Fruit fly (Drosophila melanogaster): Measurements from ENCODE around the gene CG17075.

The CG17075 gene

dm6 chr2L:220509-220908, 46.8 kb downstream of the CG17075 start (continued):
- no peak for TF ChIP-seq CG15514 (GFP tag; optimal IDR thresholded peaks at IDR 0.05)
- TF ChIP-seq CG17186 (GFP tag; optimal IDR thresholded peaks at IDR 0.05), result no peak
- TF ChIP-seq CG6813 (GFP tag; optimal IDR thresholded peaks at IDR 0.05), result peak; percentile 67
- no peak for TF ChIP-seq CG18476 (GFP tag; optimal IDR thresholded peaks at IDR 0.05)
- no peak for TF ChIP-seq Dfd (GFP tag; optimal IDR thresholded peaks at IDR 0.05)
- TF ChIP-seq NC2α (GFP tag; optimal IDR thresholded peaks at IDR 0.05), result no peak
- TF ChIP-seq CG8478 (optimal IDR thresholded peaks at IDR 0.05), result no peak
- no peak for TF ChIP-seq bcd (GFP tag; optimal IDR thresholded peaks at IDR 0.05)
- TF ChIP-seq yki (optimal IDR thresholded peaks at IDR 0.05), result no peak
- peak; percentile 95 for TF ChIP-seq psq (GFP tag; optimal IDR thresholded peaks at IDR 0.05)
- peak in 1 of 2 experiments; percentile 37 for TF ChIP-seq dpn (GFP tag; optimal IDR thresholded peaks at IDR 0.05)
- peak; percentile 5 for TF ChIP-seq MTF-1 (GFP tag; optimal IDR thresholded peaks at IDR 0.05; ENCODE audit: borderline replicate concordance)
- 0 out of 3 replicates have a peak, but pooled peaks have one; percentile 29 for TF ChIP-seq Dbx (GFP tag; IDR thresholded peaks at IDR 0.05)
- TF ChIP-seq CG3065 (GFP tag; optimal IDR thresholded peaks at IDR 0.05), result no peak
- TF ChIP-seq CG12942 (GFP tag; optimal IDR thresholded peaks at IDR 0.05), result no peak
- TF ChIP-seq CG16813 (GFP tag; IDR thresholded peaks at IDR 0.05; ENCODE audit: partially characterized antibody), result no peak
- no peak for TF ChIP-seq jigr1 (GFP tag; IDR thresholded peaks at IDR 0.05)
- TF ChIP-seq gcm (GFP tag; optimal IDR thresholded peaks at IDR 0.05), result peak; percentile 32
- no peak for TF ChIP-seq lbe (GFP tag; optimal IDR thresholded peaks at IDR 0.05)
- no peak for TF ChIP-seq CG17612 (GFP tag; IDR thresholded peaks at IDR 0.05)
- peak; percentile 23 for TF ChIP-seq B-H2 (GFP tag; optimal IDR thresholded peaks at IDR 0.05)
- peak; percentile 20 for TF ChIP-seq CG33557 (GFP tag; optimal IDR thresholded peaks at IDR 0.05)
- no peak for TF ChIP-seq inv (GFP tag; IDR thresholded peaks at IDR 0.05; ENCODE audit: partially characterized antibody)
- no peak for TF ChIP-seq nerfin-1 (tag; optimal IDR thresholded peaks at IDR 0.05)
- TF ChIP-seq cg (GFP tag; optimal IDR thresholded peaks at IDR 0.05), result peak; percentile 18
- no peak for TF ChIP-seq CG11696 (GFP tag; IDR thresholded peaks at IDR 0.05)
- TF ChIP-seq CG10274 (GFP tag; optimal IDR thresholded peaks at IDR 0.05), result no peak
- TF ChIP-seq CG17385 (GFP tag; optimal IDR thresholded peaks at IDR 0.05), result peak; percentile 53
- TF ChIP-seq sob (GFP tag; IDR thresholded peaks at IDR 0.05), result peak; percentile 48; the same call in 1 of the 2 replicates
- peak; percentile 16 for TF ChIP-seq CG2120 (GFP tag; optimal IDR thresholded peaks at IDR 0.05)
- peak; percentile 34 for TF ChIP-seq mirr (GFP tag; optimal IDR thresholded peaks at IDR 0.05)
- TF ChIP-seq CG1792 (GFP tag; optimal IDR thresholded peaks at IDR 0.05), result peak; percentile 38
- peak; percentile 55 for TF ChIP-seq CG15601 (tag; optimal IDR thresholded peaks at IDR 0.05)
- peak; percentile 21 for TF ChIP-seq Camta (GFP tag; optimal IDR thresholded peaks at IDR 0.05)
- TF ChIP-seq lilli (GFP tag; optimal IDR thresholded peaks at IDR 0.05), result peak; percentile 1
- TF ChIP-seq E2f1 (GFP tag; IDR thresholded peaks at IDR 0.05), result no peak
- TF ChIP-seq Deaf1 (tag; optimal IDR thresholded peaks at IDR 0.05), result peak; percentile 83
- no peak for TF ChIP-seq pzg (GFP tag; optimal IDR thresholded peaks at IDR 0.05)
- TF ChIP-seq CG8924 (tag; optimal IDR thresholded peaks at IDR 0.05), result peak; percentile 55
- peak; percentile 56; the same call in 1 of the 2 replicates for TF ChIP-seq onecut (GFP tag; IDR thresholded peaks at IDR 0.05)
- peak; percentile 52 for TF ChIP-seq odd (GFP tag; optimal IDR thresholded peaks at IDR 0.05)
- TF ChIP-seq HHEX (GFP tag; optimal IDR thresholded peaks at IDR 0.05), result peak; percentile 21
- TF ChIP-seq fd3F (GFP tag; optimal IDR thresholded peaks at IDR 0.05), result no peak
- TF ChIP-seq org-1 (GFP tag; optimal IDR thresholded peaks at IDR 0.05), result no peak
- no peak for TF ChIP-seq dm (GFP tag; optimal IDR thresholded peaks at IDR 0.05)
- no peak for TF ChIP-seq CG7786 (GFP tag; optimal IDR thresholded peaks at IDR 0.05)
- peak; percentile 55 for TF ChIP-seq CG17568 (GFP tag; optimal IDR thresholded peaks at IDR 0.05)
- peak; percentile 8 for TF ChIP-seq CG13424 (tag; optimal IDR thresholded peaks at IDR 0.05)
- TF ChIP-seq so (GFP tag; IDR thresholded peaks at IDR 0.05), result 0 out of 3 replicates have a peak, but pooled peaks have one; percentile 48
- TF ChIP-seq CG1832 (GFP tag; optimal IDR thresholded peaks at IDR 0.05), result peak; percentile 76
- no peak for TF ChIP-seq seq (GFP tag; IDR thresholded peaks at IDR 0.05)
